Worm (Caenorhabditis elegans): Measurements from ENCODE around the gene R07D5.2.

ce11 chrX:15070137-15070536 lies 46.3 kb downstream of the R07D5.2 start:
- TF ChIP-seq klf-2 (GFP tag; conservative IDR thresholded peaks at IDR 0.05) (no peak), cog-1 (tag; optimal IDR thresholded peaks at IDR 0.05) (no peak), tab-1 (GFP tag; IDR thresholded peaks at IDR 0.05) (no peak), flt-1 (GFP tag; IDR thresholded peaks at IDR 0.05) (no peak), med-1 (GFP tag; optimal IDR thresholded peaks at IDR 0.05; ENCODE audit: insufficient read depth) (no peak), ztf-29 (GFP tag; IDR thresholded peaks at IDR 0.05) (no peak), T22C8.4 (GFP tag; IDR thresholded peaks at IDR 0.05) (no peak), ztf-23 (GFP tag; IDR thresholded peaks at IDR 0.05) (no peak)
